Fruit fly (Drosophila melanogaster) whole organism, adult: ENCODE measurements around the gene CG32817.
"Not testable (repeated sequence)": the region's sequence is repeated elsewhere in the genome, so short reads cannot be mapped to it uniquely, and the experiment has no call there.

ENCODE experiments used
- CG11617 ChIP-seq: fragments of 200-800 bp; sonication (Bioruptor generic); optimal IDR thresholded peaks from 2 replicates; lab custom pipeline; 2017; ENCODE audit warnings: mild to moderate bottlenecking, missing biosample characterization, missing genetic modification reagents, missing genetic modification characterization
- CG12768 ChIP-seq: fragments of 200-800 bp; sonication (Bioruptor generic); optimal IDR thresholded peaks from 2 replicates; lab custom pipeline; 2017; ENCODE audit warnings: missing biosample characterization, missing genetic modification characterization, mild to moderate bottlenecking, moderate library complexity, missing genetic modification reagents
- CG14711 ChIP-seq: fragments of 200-800 bp; sonication (Bioruptor generic); optimal IDR thresholded peaks from 2 replicates; lab custom pipeline; 2018; ENCODE audit warnings: missing biosample characterization, mild to moderate bottlenecking, missing genetic modification characterization, moderate library complexity
- CG1620 ChIP-seq: fragments of 200-800 bp; sonication (Bioruptor generic); optimal IDR thresholded peaks from 2 replicates; lab custom pipeline; 2016; ENCODE audit warnings: missing biosample characterization, missing genetic modification characterization
- CG33017 ChIP-seq: fragments of 200-800 bp; sonication (Bioruptor generic); optimal IDR thresholded peaks from 2 replicates; lab custom pipeline; 2018; ENCODE audit warnings: missing biosample characterization, mild to moderate bottlenecking, missing genetic modification characterization, moderate library complexity
- CG5204 ChIP-seq: fragments of 200-800 bp; sonication (Bioruptor generic); optimal IDR thresholded peaks from 2 replicates; lab custom pipeline; 2016; ENCODE audit warnings: missing biosample characterization, missing genetic modification characterization
- CG7045 ChIP-seq: fragments of 200-800 bp; sonication (Bioruptor generic); optimal IDR thresholded peaks from 2 replicates; lab custom pipeline; 2017; ENCODE audit warnings: missing biosample characterization, mild to moderate bottlenecking, missing genetic modification characterization
- CG7101 ChIP-seq: fragments of 200-800 bp; sonication (Bioruptor generic); optimal IDR thresholded peaks from 2 replicates; lab custom pipeline; 2018; ENCODE audit warnings: missing biosample characterization, mild to moderate bottlenecking, missing genetic modification characterization, moderate library complexity
- Clk ChIP-seq: fragments of 200-800 bp; sonication (Bioruptor generic); optimal IDR thresholded peaks from 2 replicates; lab custom pipeline; 2017; ENCODE audit warnings: missing biosample characterization, missing genetic modification characterization
- Crg-1 ChIP-seq: fragments of 200-800 bp; sonication (Bioruptor generic); optimal IDR thresholded peaks from 2 replicates; lab custom pipeline; 2016; ENCODE audit warnings: missing biosample characterization, missing genetic modification characterization
- Hr96 ChIP-seq: fragments of 200-800 bp; sonication (Bioruptor generic); optimal IDR thresholded peaks from 2 replicates; lab custom pipeline; 2016; ENCODE audit warnings: missing biosample characterization, missing genetic modification characterization
- Mnt ChIP-seq: fragments of 200-800 bp; sonication (Bioruptor generic); optimal IDR thresholded peaks from 2 replicates; lab custom pipeline; 2016; ENCODE audit warnings: missing biosample characterization, mild to moderate bottlenecking, missing genetic modification characterization
- bab1 ChIP-seq: fragments of 200-800 bp; sonication (Bioruptor generic); optimal IDR thresholded peaks from 3 replicates; lab custom pipeline; 2019; ENCODE audit warnings: missing biosample characterization, mild to moderate bottlenecking, missing genetic modification characterization, moderate library complexity
- cic ChIP-seq: fragments of 200-800 bp; sonication (Bioruptor generic); optimal IDR thresholded peaks from 2 replicates; lab custom pipeline; 2017; ENCODE audit warnings: missing biosample characterization, mild to moderate bottlenecking, missing genetic modification characterization, moderate library complexity
- cnc ChIP-seq, 2 experiments: fragments of >200 bp; optimal IDR thresholded peaks; 2 replicates each; lab custom pipeline; 2017
- kay ChIP-seq: fragments of 200-800 bp; sonication (Bioruptor generic); peaks from one replicate; lab custom pipeline; 2016; ENCODE audit warnings: missing biosample characterization, missing genetic modification characterization, borderline replicate concordance
- ovo ChIP-seq: fragments of 200-800 bp; sonication (Bioruptor generic); optimal IDR thresholded peaks from 2 replicates; lab custom pipeline; 2016; ENCODE audit warnings: missing biosample characterization, missing genetic modification characterization
- pad ChIP-seq: fragments of 200-800 bp; sonication (Bioruptor generic); optimal IDR thresholded peaks from 3 replicates; lab custom pipeline; 2017; ENCODE audit warnings: missing biosample characterization, missing genetic modification characterization, mild to moderate bottlenecking, moderate library complexity, missing genetic modification reagents
- tj ChIP-seq: fragments of 200-800 bp; sonication (Bioruptor generic); optimal IDR thresholded peaks from 3 replicates; lab custom pipeline; 2017; ENCODE audit warnings: missing biosample characterization, mild to moderate bottlenecking, missing genetic modification characterization, moderate library complexity
- toe ChIP-seq: fragments of 200-800 bp; sonication (Bioruptor generic); optimal IDR thresholded peaks from 2 replicates; lab custom pipeline; 2016; ENCODE audit warnings: missing biosample characterization, missing genetic modification characterization

The CG32817 gene

DNA sequence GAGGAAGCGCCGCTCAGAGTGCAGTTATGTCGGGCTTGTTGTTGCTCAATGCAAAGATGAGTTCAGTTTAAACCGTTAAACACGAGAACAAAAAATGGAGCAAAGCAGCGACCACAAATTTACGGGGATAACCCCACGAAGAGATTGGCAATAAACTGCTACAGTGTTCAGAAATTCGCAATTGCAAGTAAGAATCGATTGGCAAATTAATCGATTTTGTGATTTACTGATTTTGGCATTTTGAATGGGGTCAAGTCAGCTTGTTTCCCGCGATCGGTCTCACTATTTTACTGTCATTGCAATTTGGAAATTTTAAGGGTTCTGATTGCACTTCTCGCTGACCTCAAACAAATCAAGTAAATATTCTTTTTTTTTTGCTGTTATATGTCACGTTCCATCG lies 2.8 kb downstream of the CG32817 start, which contains the start of gene CG3176:
Gene CG3176, plus strand, starts transcription at position 221 of the 400 bp plus-strand sequence.
- not testable (repeated sequence) for TF ChIP-seq cic, toe, kay (GFP tag; lab: Kevin White, UChicago)

DNA sequence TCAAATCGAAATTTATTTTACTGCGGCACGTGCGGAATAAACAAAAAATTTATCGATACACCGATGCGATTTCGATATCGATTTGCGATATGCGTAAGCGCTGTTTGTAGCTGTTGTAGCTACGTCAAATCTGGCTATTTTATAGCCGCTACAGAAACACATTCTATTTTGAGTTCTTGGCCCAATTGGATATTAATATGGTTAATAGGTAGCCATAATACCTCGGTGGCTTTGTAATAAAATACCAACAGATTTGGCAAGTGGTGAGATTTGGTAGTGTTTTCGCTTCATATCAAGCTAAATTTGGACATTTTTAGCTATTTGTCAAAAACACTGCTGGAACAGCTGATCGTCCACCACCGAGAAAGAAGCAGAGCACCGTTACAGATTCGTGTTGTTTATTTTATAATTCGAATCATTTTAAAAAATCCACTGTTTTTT lies 8.7 kb downstream of the CG32817 start, which contains the start of the genes CG18273 and CG3156:
Gene CG18273, minus strand, starts transcription at position 65 of the 441 bp plus-strand sequence.
Gene CG3156, plus strand, starts transcription at position 362 of the 441 bp plus-strand sequence.
- TF ChIP-seq CG7101 (peak; percentile 48), CG11617 (GFP tag; lab: Kevin White, UChicago) (peak; percentile 62), pad (GFP tag; lab: Kevin White, UChicago) (peak; percentile 15), CG1620 (peak; percentile 21), kay (GFP tag; lab: Kevin White, UChicago) (no peak), CG12768 (GFP tag; lab: Kevin White, UChicago) (no peak), ovo (peak; percentile 4), bab1 (GFP tag; lab: Kevin White, UChicago) (peak; percentile 57), tj (GFP tag; lab: Kevin White, UChicago) (peak; percentile 6), cic (GFP tag; lab: Kevin White, UChicago) (no peak), Crg-1 (GFP tag; lab: Kevin White, UChicago) (no peak), toe (GFP tag; lab: Kevin White, UChicago) (no peak), CG5204 (no peak), CG14711 (peak; percentile 35), Clk (GFP tag; lab: Kevin White, UChicago) (no peak), cnc (optimal IDR thresholded peaks at IDR 0.05; lab: Kevin White, UChicago) (no peak), CG7045 (peak; percentile 1), Hr96 (no peak), Mnt (GFP tag; lab: Kevin White, UChicago) (peak; percentile 97), CG33017 (tag; lab: Kevin White, UChicago) (no peak)

DNA sequence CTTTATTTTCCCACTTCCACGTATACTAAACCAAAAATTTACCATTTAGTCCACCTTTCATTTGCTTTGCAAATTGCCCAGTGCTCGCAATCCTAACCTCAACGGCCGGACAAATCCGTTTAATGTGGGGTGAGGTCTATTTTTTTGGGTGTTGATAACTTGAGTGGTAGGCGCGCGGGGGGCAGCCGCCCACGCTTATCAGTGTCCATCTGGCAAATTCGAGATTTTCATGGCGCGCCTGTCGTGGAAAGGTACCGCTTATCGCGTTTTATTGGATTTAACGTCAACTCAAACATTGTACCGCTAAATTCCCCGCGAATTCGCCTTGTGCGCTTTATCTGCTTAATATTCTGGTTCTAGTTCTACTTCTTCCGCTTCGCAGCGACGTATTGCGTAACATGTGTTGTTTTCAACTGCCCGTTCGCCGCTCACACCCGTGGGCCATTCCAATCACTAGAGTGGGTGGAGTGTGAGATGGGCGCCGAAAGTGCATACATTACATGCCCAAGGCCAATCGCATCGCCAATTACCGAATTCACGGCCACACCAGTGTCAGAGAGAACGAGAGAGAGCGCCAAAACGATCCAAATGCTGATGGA lies 13.9 kb downstream of the CG32817 start:
- TF ChIP-seq CG12768 (GFP tag; lab: Kevin White, UChicago) = peak; percentile 35
- TF ChIP-seq CG11617 (GFP tag; lab: Kevin White, UChicago) = peak; percentile 11
- TF ChIP-seq CG33017 (tag; lab: Kevin White, UChicago) = no peak

DNA sequence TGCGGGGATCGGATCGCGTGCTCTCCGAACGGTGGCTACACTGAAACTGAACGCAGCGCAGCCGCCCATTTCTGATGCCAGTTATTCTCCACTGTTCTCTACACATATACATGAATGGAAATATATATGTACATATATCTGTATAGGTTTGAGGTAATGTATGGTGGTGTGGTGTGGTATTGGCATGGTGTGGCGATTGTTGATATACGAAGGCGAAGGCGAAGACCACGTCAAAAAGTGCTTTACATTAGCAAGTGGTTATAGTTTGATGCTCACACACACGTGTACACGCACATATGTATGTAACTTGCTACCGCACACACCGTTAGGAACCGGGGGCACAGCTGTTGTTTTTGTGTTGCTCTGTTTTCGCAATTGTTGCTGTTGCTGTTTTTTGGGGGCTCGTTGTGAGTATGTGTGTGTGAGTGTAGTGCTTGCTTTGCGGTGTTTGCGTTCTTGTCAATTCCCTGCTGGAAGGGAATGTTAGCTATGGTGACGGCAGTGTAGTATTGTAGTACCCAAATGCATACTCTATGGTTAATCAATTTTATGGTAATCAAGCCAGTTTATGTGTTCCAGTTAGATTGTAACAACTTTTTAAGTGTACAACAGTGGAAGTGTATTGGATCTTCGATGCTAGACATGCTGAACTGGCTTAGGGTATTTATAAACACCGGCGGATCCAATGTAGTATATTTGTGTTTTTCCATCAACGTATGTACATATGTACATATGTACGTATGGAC lies 14.8 kb downstream of the CG32817 start, which contains the start of gene CG17896:
Gene CG17896, minus strand, starts transcription at position 51 of the 746 bp plus-strand sequence.
- peak; percentile 87 for TF ChIP-seq CG7045
- TF ChIP-seq ovo = peak; percentile 99
- no peak for TF ChIP-seq Hr96
- TF ChIP-seq toe (GFP tag; lab: Kevin White, UChicago) = peak; percentile 15
- TF ChIP-seq cic (GFP tag; lab: Kevin White, UChicago) = peak; percentile 91
- TF ChIP-seq bab1 (GFP tag; lab: Kevin White, UChicago) = peak; percentile 96
- TF ChIP-seq CG11617 (GFP tag; lab: Kevin White, UChicago) = peak; percentile 89
- TF ChIP-seq Crg-1 (GFP tag; lab: Kevin White, UChicago) = peak; percentile 86
- no peak for TF ChIP-seq cnc (optimal IDR thresholded peaks at IDR 0.05; lab: Kevin White, UChicago)
- TF ChIP-seq pad (GFP tag; lab: Kevin White, UChicago) = peak; percentile 82
- peak; percentile 94 for TF ChIP-seq CG14711
- no peak for TF ChIP-seq kay (GFP tag; lab: Kevin White, UChicago)
- peak; percentile 96 for TF ChIP-seq CG7101
- TF ChIP-seq CG33017 (tag; lab: Kevin White, UChicago) = peak; percentile 96
- peak; percentile 80 for TF ChIP-seq Clk (GFP tag; lab: Kevin White, UChicago)
- peak; percentile 92 for TF ChIP-seq tj (GFP tag; lab: Kevin White, UChicago)
- no peak for TF ChIP-seq CG5204
- no peak for TF ChIP-seq CG1620
- peak; percentile 89 for TF ChIP-seq CG12768 (GFP tag; lab: Kevin White, UChicago)
- TF ChIP-seq Mnt (GFP tag; lab: Kevin White, UChicago) = peak; percentile 78

DNA sequence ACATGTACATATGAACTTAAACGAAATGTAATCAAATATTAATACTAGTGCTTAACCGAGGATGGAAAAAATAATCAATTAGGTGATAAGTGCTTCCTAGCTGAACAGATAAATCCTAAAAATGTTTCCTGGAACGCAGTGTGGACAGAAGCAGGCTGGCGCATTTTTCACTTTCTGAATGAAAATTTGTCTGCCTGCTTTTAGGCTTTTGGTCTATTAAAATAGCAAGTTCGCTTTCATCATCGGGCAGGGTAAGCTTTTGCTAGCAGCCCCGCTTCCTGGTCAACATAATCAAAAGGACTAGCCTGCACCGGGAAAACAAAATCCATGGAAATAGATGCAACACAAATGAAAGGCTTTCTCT lies 15.3 kb downstream of the CG32817 start:
- TF ChIP-seq tj (GFP tag; lab: Kevin White, UChicago) (no peak), Mnt (GFP tag; lab: Kevin White, UChicago) (no peak), kay (GFP tag; lab: Kevin White, UChicago) (no peak), cnc (optimal IDR thresholded peaks at IDR 0.05; lab: Kevin White, UChicago) (no peak), CG7101 (no peak), Clk (GFP tag; lab: Kevin White, UChicago) (no peak), CG33017 (tag; lab: Kevin White, UChicago) (no peak), CG1620 (no peak), cic (GFP tag; lab: Kevin White, UChicago) (no peak), bab1 (GFP tag; lab: Kevin White, UChicago) (no peak)

DNA sequence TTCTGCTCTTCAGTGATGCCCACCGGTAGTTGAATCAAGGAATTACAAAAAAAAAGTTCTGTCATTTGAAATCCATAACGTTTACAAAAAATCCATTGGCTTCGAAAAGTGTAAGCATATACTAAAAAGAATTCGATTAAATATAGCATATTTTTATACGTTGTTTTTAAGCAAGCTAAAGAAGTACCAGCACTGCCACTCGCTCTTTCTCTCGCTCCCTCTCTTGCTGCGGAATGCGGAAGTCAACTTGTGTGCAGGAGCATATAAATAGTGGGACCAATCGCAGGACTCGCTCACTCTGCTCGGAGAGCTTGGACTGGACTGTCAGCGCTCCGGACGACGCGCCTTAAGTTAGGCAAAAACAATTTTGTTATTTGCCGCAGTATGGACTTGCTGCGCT lies 15.7 kb downstream of the CG32817 start, which contains the start of gene CG17778:
Gene CG17778, plus strand, starts transcription at position 8 of the 400 bp plus-strand sequence.
- no peak for TF ChIP-seq Mnt (GFP tag; lab: Kevin White, UChicago)
- TF ChIP-seq CG5204 = no peak
- TF ChIP-seq pad (GFP tag; lab: Kevin White, UChicago) = no peak
- TF ChIP-seq CG12768 (GFP tag; lab: Kevin White, UChicago) = no peak
- no peak for TF ChIP-seq CG1620
- no peak for TF ChIP-seq Hr96
- no peak for TF ChIP-seq cic (GFP tag; lab: Kevin White, UChicago)
- no peak for TF ChIP-seq CG11617 (GFP tag; lab: Kevin White, UChicago)
- no peak for TF ChIP-seq cnc (optimal IDR thresholded peaks at IDR 0.05; lab: Kevin White, UChicago)
- no peak for TF ChIP-seq bab1 (GFP tag; lab: Kevin White, UChicago)
- TF ChIP-seq ovo = no peak
- TF ChIP-seq tj (GFP tag; lab: Kevin White, UChicago) = no peak
- no peak for TF ChIP-seq CG33017 (tag; lab: Kevin White, UChicago)
- no peak for TF ChIP-seq Clk (GFP tag; lab: Kevin White, UChicago)
- TF ChIP-seq toe (GFP tag; lab: Kevin White, UChicago) = no peak
- no peak for TF ChIP-seq kay (GFP tag; lab: Kevin White, UChicago)
- no peak for TF ChIP-seq CG14711
- TF ChIP-seq CG7101 = no peak
- no peak for TF ChIP-seq Crg-1 (GFP tag; lab: Kevin White, UChicago)
